Worm (Caenorhabditis elegans): ENCODE measurements around the gene Y57G11C.23.
A peak's percentile ranks its signal among the peaks of the same experiment; 100 is the strongest.

Gene Y57G11C.23

ce11 chrIV:14824878-14825352 lies 36.7 kb downstream of the Y57G11C.23 start, which contains the start of gene sec-61.A:
Gene sec-61.A, minus strand, starts transcription at chrIV:14825264.
- TF ChIP-seq him-1 (tag; optimal IDR thresholded peaks at IDR 0.05): peak; percentile 32
- TF ChIP-seq W03F9.2 (tag; optimal IDR thresholded peaks at IDR 0.05): peak; percentile 42
- no peak for TF ChIP-seq dao-5 (tag; optimal IDR thresholded peaks at IDR 0.05)

- TF ChIP-seq dao-5 (tag; optimal IDR thresholded peaks at IDR 0.05) (no peak), him-1 (tag; optimal IDR thresholded peaks at IDR 0.05) (no peak), W03F9.2 (tag; optimal IDR thresholded peaks at IDR 0.05) (no peak)
These were observed 37.4 kb downstream of the Y57G11C.23 start for ce11 chrIV:14824201-14824600.

- TF ChIP-seq W03F9.2 (tag; optimal IDR thresholded peaks at IDR 0.05): no peak
- TF ChIP-seq him-1 (tag; optimal IDR thresholded peaks at IDR 0.05): no peak
- peak; percentile 35 for TF ChIP-seq dao-5 (tag; optimal IDR thresholded peaks at IDR 0.05)
These were observed 39.3 kb downstream of the Y57G11C.23 start for ce11 chrIV:14822267-14822666.

ce11 chrIV:14816288-14816687 lies 45.3 kb downstream of the Y57G11C.23 start, which contains the start of gene Y57G11C.46:
Gene Y57G11C.46, minus strand, starts transcription at chrIV:14816388.
- TF ChIP-seq W03F9.2 (tag; optimal IDR thresholded peaks at IDR 0.05): no peak
- TF ChIP-seq him-1 (tag; optimal IDR thresholded peaks at IDR 0.05): no peak
- TF ChIP-seq dao-5 (tag; optimal IDR thresholded peaks at IDR 0.05): no peak

- TF ChIP-seq him-1 (tag; optimal IDR thresholded peaks at IDR 0.05) (no peak), dao-5 (tag; optimal IDR thresholded peaks at IDR 0.05) (no peak), W03F9.2 (tag; optimal IDR thresholded peaks at IDR 0.05) (no peak)
These were observed 54.7 kb downstream of the Y57G11C.23 start, which contains the start of gene oig-5 for ce11 chrIV:14806903-14807302. Gene oig-5, plus strand, starts transcription at chrIV:14807203.
